Fruit fly (Drosophila melanogaster) whole organism, larva: Measurements from ENCODE around the gene AIMP2.
A peak's percentile ranks its signal among the peaks of the same experiment; 100 is the strongest.

Experiments
- noc ChIP-seq: fragments of 200-800 bp; sonication (Bioruptor generic); optimal IDR thresholded peaks from 3 replicates; lab custom pipeline; 2019; ENCODE audit warnings: missing biosample characterization, mild to moderate bottlenecking, missing genetic modification characterization, moderate library complexity

Gene AIMP2

dm6 chr3L:15583504-15583903 is at the start of gene AIMP2:
AIMP2 (plus strand) TSS chr3L:15583638.
- TF ChIP-seq noc (tag; lab: Kevin White, UChicago), result no peak

dm6 chr3L:15534274-15535227 is 48.9 kb upstream of the AIMP2 start:
- TF ChIP-seq noc (tag; lab: Kevin White, UChicago), result peak; percentile 78

dm6 chr3L:15535228-15535598 is 48.2 kb upstream of the AIMP2 start, which contains the start of gene CrebA:
CrebA (plus strand) TSS chr3L:15535395.
- TF ChIP-seq noc (tag; lab: Kevin White, UChicago), result no peak

- TF ChIP-seq noc (tag; lab: Kevin White, UChicago), result no peak
Observed at dm6 chr3L:15535800-15536225, 47.6 kb upstream of the AIMP2 start.

dm6 chr3L:15536550-15536949 is 46.9 kb upstream of the AIMP2 start:
- no peak for TF ChIP-seq noc (tag; lab: Kevin White, UChicago)

dm6 chr3L:15537916-15538581 is 45.4 kb upstream of the AIMP2 start:
- TF ChIP-seq noc (tag; lab: Kevin White, UChicago), result peak; percentile 80

- peak; percentile 20 for TF ChIP-seq noc (tag; lab: Kevin White, UChicago)
Observed at dm6 chr3L:15538582-15539490, 44.6 kb upstream of the AIMP2 start.

- TF ChIP-seq noc (tag; lab: Kevin White, UChicago), result no peak
Observed at dm6 chr3L:15539903-15540409, 43.5 kb upstream of the AIMP2 start.

- TF ChIP-seq noc (tag; lab: Kevin White, UChicago), result no peak
Observed at dm6 chr3L:15540682-15541081, 42.8 kb upstream of the AIMP2 start.

- TF ChIP-seq noc (tag; lab: Kevin White, UChicago), result no peak
Observed at dm6 chr3L:15541281-15541680, 42.2 kb upstream of the AIMP2 start.

dm6 chr3L:15543049-15543448 is 40.4 kb upstream of the AIMP2 start:
- no peak for TF ChIP-seq noc (tag; lab: Kevin White, UChicago)

dm6 chr3L:15543467-15543866 is 40.0 kb upstream of the AIMP2 start:
- no peak for TF ChIP-seq noc (tag; lab: Kevin White, UChicago)

- TF ChIP-seq noc (tag; lab: Kevin White, UChicago), result no peak
Observed at dm6 chr3L:15544455-15545415, 38.7 kb upstream of the AIMP2 start.

dm6 chr3L:15547187-15547790 is 36.1 kb upstream of the AIMP2 start:
- TF ChIP-seq noc (tag; lab: Kevin White, UChicago), result no peak
